Worm (Caenorhabditis elegans) whole organism, L3 larva: Measurements from ENCODE around the gene F08D12.7.

ENCODE experiments used
- ceh-16 ChIP-seq: sonication (generic microtip); optimal IDR thresholded peaks from 2 replicates; lab custom pipeline; 2017; ENCODE audit warnings: missing biosample characterization, missing genetic modification characterization
- daf-12 ChIP-seq: fragments of 150-350 bp; optimal IDR thresholded peaks from 2 replicates; lab custom pipeline; 2014; ENCODE audit warnings: missing biosample characterization, missing genetic modification reagents, missing genetic modification characterization
- egl-27 ChIP-seq: sonication (generic microtip); optimal IDR thresholded peaks from 4 replicates; lab custom pipeline; 2017; ENCODE audit warnings: missing biosample characterization, missing genetic modification reagents, missing genetic modification characterization
- elt-1 ChIP-seq: fragments of 150-350 bp; optimal IDR thresholded peaks from 2 replicates; lab custom pipeline; 2014; ENCODE audit warnings: missing biosample characterization, missing genetic modification characterization
- hmg-11 ChIP-seq: sonication (generic microtip); optimal IDR thresholded peaks from 2 replicates; lab custom pipeline; 2016; ENCODE audit warnings: missing genetic modification characterization, missing compliant biosample characterization
- lin-39 ChIP-seq: fragments of 150-350 bp; optimal IDR thresholded peaks from 2 replicates; lab custom pipeline; 2018; ENCODE audit warnings: missing biosample characterization, missing genetic modification reagents, missing genetic modification characterization
- mdl-1 ChIP-seq: fragments of 150-350 bp; optimal IDR thresholded peaks from 2 replicates; lab custom pipeline; 2014; ENCODE audit warnings: missing biosample characterization, missing genetic modification characterization
- mml-1 ChIP-seq: fragments of 150-350 bp; sonication (generic microtip); optimal IDR thresholded peaks from 3 replicates; lab custom pipeline; 2014; ENCODE audit warnings: missing biosample characterization, missing genetic modification characterization
- nhr-11 ChIP-seq: fragments of 150-350 bp; optimal IDR thresholded peaks from 2 replicates; lab custom pipeline; 2014; ENCODE audit warnings: missing biosample characterization, missing genetic modification characterization
- nhr-12 ChIP-seq: fragments of 150-350 bp; optimal IDR thresholded peaks from 2 replicates; lab custom pipeline; 2014; ENCODE audit warnings: missing biosample characterization, missing genetic modification characterization
- nhr-237 ChIP-seq: fragments of 150-350 bp; optimal IDR thresholded peaks from 2 replicates; lab custom pipeline; 2014; ENCODE audit warnings: missing biosample characterization, missing genetic modification characterization
- snpc-4 ChIP-seq: fragments of 150-350 bp; optimal IDR thresholded peaks from 2 replicates; lab custom pipeline; 2014; ENCODE audit warnings: missing biosample characterization, missing genetic modification characterization
- unc-39 ChIP-seq: sonication (generic microtip); optimal IDR thresholded peaks from 4 replicates; lab custom pipeline; 2017; ENCODE audit warnings: missing biosample characterization, missing genetic modification characterization

ce11 chrII:2777846-2778245 lies 8.9 kb upstream of the F08D12.7 start, which contains the start of gene F08D12.4:
- TF ChIP-seq nhr-237 (tag; lab: Kevin White, UChicago) (no peak), mdl-1 (tag; lab: Kevin White, UChicago) (no peak), unc-39 (no peak), daf-12 (tag; lab: Kevin White, UChicago) (no peak), lin-39 (tag; lab: Kevin White, UChicago) (no peak), mml-1 (tag; lab: Kevin White, UChicago) (no peak), ceh-16 (tag; lab: Kevin White, UChicago) (no peak), hmg-11 (tag; lab: Kevin White, UChicago) (no peak), egl-27 (tag; lab: Kevin White, UChicago) (no peak), nhr-11 (tag; lab: Kevin White, UChicago) (no peak), elt-1 (tag; lab: Kevin White, UChicago) (no peak), nhr-12 (no peak), snpc-4 (no peak)
